Worm (Caenorhabditis elegans) whole organism, L2 larva: ENCODE data around the gene H06H21.8.

Experiments
- C34F6.9 ChIP-seq: fragments of 150-350 bp; optimal IDR thresholded peaks from 2 replicates; lab custom pipeline; 2014; ENCODE audit warnings: missing biosample characterization, missing genetic modification characterization
- F13H6.1 ChIP-seq: sonication (generic microtip); optimal IDR thresholded peaks from 2 replicates; lab custom pipeline; 2016; ENCODE audit warnings: missing genetic modification characterization, missing compliant biosample characterization
- R02D3.7 ChIP-seq: fragments of 150-350 bp; optimal IDR thresholded peaks from 2 replicates; lab custom pipeline; 2014; ENCODE audit warnings: missing biosample characterization, missing genetic modification characterization
- Y55F3AM.14 ChIP-seq: fragments of 200-800 bp; sonication (Bioruptor generic); optimal IDR thresholded peaks from 2 replicates; lab custom pipeline; 2018; ENCODE audit warnings: mild to moderate bottlenecking, missing genetic modification characterization, missing compliant biosample characterization
- ZK546.5 ChIP-seq: sonication (generic microtip); optimal IDR thresholded peaks from 2 replicates; lab custom pipeline; 2017; ENCODE audit warnings: missing biosample characterization, missing genetic modification characterization
- aly-2 ChIP-seq: fragments of 150-350 bp; optimal IDR thresholded peaks from 2 replicates; lab custom pipeline; 2014; ENCODE audit warnings: missing biosample characterization, missing genetic modification characterization
- ama-1 ChIP-seq: fragments of 150-350 bp; optimal IDR thresholded peaks from 2 replicates; lab custom pipeline; 2018; ENCODE audit warnings: inconsistent platforms
- blmp-1 ChIP-seq: sonication (generic microtip); optimal IDR thresholded peaks from 2 replicates; lab custom pipeline; 2017; ENCODE audit warnings: missing genetic modification characterization, mild to moderate bottlenecking, missing compliant biosample characterization, antibody characterized with exemption, moderate library complexity; ENCODE audit not compliant: insufficient read depth
- ceh-16 ChIP-seq: fragments of 150-350 bp; optimal IDR thresholded peaks from 2 replicates; lab custom pipeline; 2014; ENCODE audit warnings: missing biosample characterization, missing genetic modification characterization
- ceh-82 ChIP-seq: fragments of 150-350 bp; optimal IDR thresholded peaks from 2 replicates; lab custom pipeline; 2014; ENCODE audit warnings: missing biosample characterization, missing genetic modification characterization
- crh-2 ChIP-seq: sonication (generic microtip); optimal IDR thresholded peaks from 2 replicates; lab custom pipeline; 2017; ENCODE audit warnings: missing biosample characterization, missing genetic modification characterization
- egl-27 ChIP-seq: sonication (generic microtip); optimal IDR thresholded peaks from 3 replicates; lab custom pipeline; 2017; ENCODE audit warnings: missing biosample characterization, missing genetic modification reagents, missing genetic modification characterization
- elt-1 ChIP-seq: fragments of 150-350 bp; optimal IDR thresholded peaks from 2 replicates; lab custom pipeline; 2014; ENCODE audit warnings: missing biosample characterization, missing genetic modification characterization
- fos-1 ChIP-seq: fragments of 150-350 bp; optimal IDR thresholded peaks from 2 replicates; lab custom pipeline; 2014; ENCODE audit warnings: missing biosample characterization, missing genetic modification characterization
- gmeb-1 ChIP-seq: fragments of 150-350 bp; optimal IDR thresholded peaks from 2 replicates; lab custom pipeline; 2014; ENCODE audit warnings: missing biosample characterization, missing genetic modification characterization
- lin-11 ChIP-seq: fragments of 150-350 bp; sonication (generic microtip); optimal IDR thresholded peaks from 2 replicates; lab custom pipeline; 2014; ENCODE audit warnings: missing biosample characterization, missing genetic modification characterization, inconsistent platforms, mixed read lengths
- lin-13 ChIP-seq: fragments of 150-350 bp; optimal IDR thresholded peaks from 2 replicates; lab custom pipeline; 2014; ENCODE audit warnings: missing biosample characterization, missing genetic modification reagents, missing genetic modification characterization
- lin-39 ChIP-seq: fragments of 150-350 bp; optimal IDR thresholded peaks from 2 replicates; lab custom pipeline; 2014; ENCODE audit warnings: missing biosample characterization, missing genetic modification reagents, missing genetic modification characterization
- lsy-2 ChIP-seq, 2 experiments: fragments of 150-350 bp in 1 of 2; sonication (generic microtip) in 1 of 2; optimal IDR thresholded peaks; 2 replicates each; lab custom pipeline; 2014 to 2017; ENCODE audit warnings: missing biosample characterization in 2 of 2, missing genetic modification characterization in 2 of 2
- mab-5 ChIP-seq: fragments of 150-350 bp; optimal IDR thresholded peaks from 2 replicates; lab custom pipeline; 2014; ENCODE audit warnings: missing biosample characterization, missing genetic modification characterization
- mdl-1 ChIP-seq, 2 experiments: fragments of 150-350 bp in 1 of 2; sonication (generic microtip) in 1 of 2; optimal IDR thresholded peaks; 2 replicates each; lab custom pipeline; 2017; ENCODE audit warnings: missing biosample characterization in 2 of 2, missing genetic modification characterization in 2 of 2
- nhr-10 ChIP-seq: sonication (generic microtip); optimal IDR thresholded peaks from 2 replicates; lab custom pipeline; 2017; ENCODE audit warnings: missing biosample characterization, missing genetic modification characterization
- nhr-11 ChIP-seq: fragments of 150-350 bp; optimal IDR thresholded peaks from 2 replicates; lab custom pipeline; 2014; ENCODE audit warnings: missing biosample characterization, missing genetic modification characterization
- nhr-12 ChIP-seq: fragments of 150-350 bp; optimal IDR thresholded peaks from 2 replicates; lab custom pipeline; 2014; ENCODE audit warnings: missing biosample characterization, missing genetic modification characterization
- nhr-129 ChIP-seq: fragments of 150-350 bp; optimal IDR thresholded peaks from 2 replicates; lab custom pipeline; 2014; ENCODE audit warnings: missing biosample characterization, missing genetic modification characterization
- nhr-21 ChIP-seq: fragments of 150-350 bp; optimal IDR thresholded peaks from 2 replicates; lab custom pipeline; 2014; ENCODE audit warnings: missing biosample characterization, missing genetic modification characterization
- nhr-237 ChIP-seq: fragments of 150-350 bp; optimal IDR thresholded peaks from 2 replicates; lab custom pipeline; 2014; ENCODE audit warnings: missing biosample characterization, missing genetic modification characterization
- nhr-25 ChIP-seq: fragments of 150-350 bp; sonication (generic microtip); optimal IDR thresholded peaks from 3 replicates; lab custom pipeline; 2014; ENCODE audit warnings: missing biosample characterization, missing genetic modification characterization
- nhr-6 ChIP-seq: fragments of 150-350 bp; optimal IDR thresholded peaks from 2 replicates; lab custom pipeline; 2014; ENCODE audit warnings: missing biosample characterization, missing genetic modification characterization
- nhr-77 ChIP-seq: fragments of 150-350 bp; optimal IDR thresholded peaks from 2 replicates; lab custom pipeline; 2014; ENCODE audit warnings: missing biosample characterization, missing genetic modification characterization
- peb-1 ChIP-seq: fragments of 150-350 bp; optimal IDR thresholded peaks from 2 replicates; lab custom pipeline; 2014; ENCODE audit warnings: missing biosample characterization, missing genetic modification characterization
- skn-1 ChIP-seq: sonication (generic microtip); optimal IDR thresholded peaks from 2 replicates; lab custom pipeline; 2017; ENCODE audit warnings: missing biosample characterization, missing genetic modification characterization
- unc-39 ChIP-seq: fragments of 150-350 bp; optimal IDR thresholded peaks from 2 replicates; lab custom pipeline; 2014; ENCODE audit warnings: missing biosample characterization, missing genetic modification characterization
- unc-55 ChIP-seq: fragments of 150-350 bp; sonication (generic microtip); optimal IDR thresholded peaks from 3 replicates; lab custom pipeline; 2014; ENCODE audit warnings: missing biosample characterization, missing genetic modification reagents, missing genetic modification characterization
- unc-62 ChIP-seq: fragments of 150-350 bp; optimal IDR thresholded peaks from 2 replicates; lab custom pipeline; 2014; ENCODE audit warnings: missing biosample characterization, missing genetic modification reagents, missing genetic modification characterization
- zag-1 ChIP-seq: fragments of 150-350 bp; optimal IDR thresholded peaks from 2 replicates; lab custom pipeline; 2014; ENCODE audit warnings: missing biosample characterization, missing genetic modification characterization
- ztf-1 ChIP-seq: fragments of 200-800 bp; sonication (Bioruptor generic); conservative IDR thresholded peaks from 2 replicates; pipeline ENCODE4 v1.3.6; 2022; ENCODE audit warnings: missing genetic modification characterization, missing compliant biosample characterization
- ztf-11 ChIP-seq: sonication (generic microtip); optimal IDR thresholded peaks from 2 replicates; lab custom pipeline; 2017; ENCODE audit warnings: missing biosample characterization, missing genetic modification characterization
- ztf-4 ChIP-seq: fragments of 150-350 bp; optimal IDR thresholded peaks from 2 replicates; lab custom pipeline; 2014; ENCODE audit warnings: missing biosample characterization, missing genetic modification characterization

The H06H21.8 gene

DNA sequence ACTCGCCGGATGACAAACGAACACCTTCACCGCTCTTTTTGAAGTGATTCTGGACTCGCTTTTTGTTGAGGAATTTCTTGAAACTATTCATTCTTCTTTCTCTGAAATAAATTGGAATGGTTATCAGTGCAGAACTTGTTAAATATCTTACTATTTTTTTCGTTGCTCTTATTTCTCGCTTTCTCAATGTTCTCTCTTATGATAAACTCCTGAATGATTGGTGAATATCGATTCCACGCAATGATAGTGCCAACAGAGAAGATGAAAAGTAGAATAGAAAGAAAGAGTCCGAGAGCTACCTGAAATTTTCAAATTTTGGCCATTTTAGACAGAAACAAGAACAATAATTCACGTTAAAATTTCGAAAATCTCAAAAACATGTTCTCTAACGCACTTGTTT, 11.5 kb downstream of the H06H21.8 start, which contains the start of gene ubxn-6:
TSS of gene ubxn-6 (minus strand) at position 101 of the 400 bp plus-strand sequence.
- TF ChIP-seq R02D3.7 (tag; lab: Kevin White, UChicago) (no peak), lsy-2 (tag; optimal IDR thresholded peaks at IDR 0.05; lab: Kevin White, UChicago) (no peak), nhr-6 (no peak), nhr-237 (no peak), egl-27 (no peak), nhr-10 (tag; lab: Kevin White, UChicago) (no peak), nhr-11 (tag; lab: Kevin White, UChicago) (no peak), gmeb-1 (tag; lab: Kevin White, UChicago) (no peak), ceh-16 (tag; lab: Kevin White, UChicago) (no peak), F13H6.1 (tag; lab: Kevin White, UChicago) (no peak), fos-1 (tag; lab: Kevin White, UChicago) (no peak), nhr-21 (tag; lab: Kevin White, UChicago) (no peak), blmp-1 (tag; lab: Kevin White, UChicago) (no peak), C34F6.9 (no peak), ZK546.5 (tag; lab: Kevin White, UChicago) (no peak)

DNA sequence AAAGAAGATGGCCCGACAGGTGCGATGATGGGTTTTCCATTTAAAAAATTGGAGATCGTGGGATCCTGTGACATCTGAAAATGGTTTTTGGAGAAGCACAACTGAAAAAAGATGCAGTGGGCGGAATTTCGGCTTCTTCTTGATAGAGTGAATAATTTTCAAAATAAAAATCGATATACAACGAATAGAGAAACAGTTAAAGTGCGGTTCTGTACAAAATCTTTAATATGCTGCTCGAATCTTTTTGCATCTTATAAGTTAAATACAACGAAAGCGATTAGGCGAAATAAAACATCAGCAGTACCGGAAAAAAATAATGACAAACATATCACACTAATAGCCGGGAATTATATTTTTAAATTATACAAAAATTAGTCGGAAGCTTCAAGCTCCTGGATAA, 13.7 kb downstream of the H06H21.8 start, which contains the start of gene H06H21.11:
TSS of gene H06H21.11 (minus strand) at position 101 of the 400 bp plus-strand sequence.
- TF ChIP-seq ztf-11 (no peak), ceh-82 (tag; lab: Kevin White, UChicago) (no peak), ceh-16 (tag; lab: Kevin White, UChicago) (no peak), Y55F3AM.14 (GFP tag; lab: Kevin White, UChicago) (no peak), R02D3.7 (tag; lab: Kevin White, UChicago) (no peak), elt-1 (tag; lab: Kevin White, UChicago) (no peak), nhr-21 (tag; lab: Kevin White, UChicago) (no peak), mdl-1 (tag; optimal IDR thresholded peaks at IDR 0.05; lab: Kevin White, UChicago) (no peak), F13H6.1 (tag; lab: Kevin White, UChicago) (no peak), ztf-1 (GFP tag; lab: Robert Waterston, UW) (no peak), lin-13 (GFP tag; lab: Kevin White, UChicago) (no peak)

DNA sequence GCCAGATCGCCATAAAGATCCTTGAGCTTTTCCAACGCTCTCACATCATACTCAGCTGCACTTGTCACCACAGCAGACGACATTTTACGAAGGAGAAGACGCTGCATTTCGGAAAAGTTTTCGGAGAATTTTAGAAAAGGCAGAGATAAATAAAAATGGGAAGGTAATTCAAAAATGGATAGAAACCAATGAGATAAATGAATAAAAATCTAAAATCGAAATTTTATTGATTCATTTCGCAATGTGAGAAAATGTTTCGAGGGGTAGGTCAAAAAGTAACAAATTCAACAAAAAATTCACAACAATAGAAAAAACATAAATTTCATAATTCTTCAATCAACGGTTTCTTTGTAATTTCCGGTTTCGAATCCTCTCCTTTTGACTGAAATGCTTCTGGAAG, 14.4 kb downstream of the H06H21.8 start, which contains the start of gene dpf-5:
TSS of gene dpf-5 (minus strand) at position 101 of the 400 bp plus-strand sequence.
- TF ChIP-seq fos-1 (tag; lab: Kevin White, UChicago) (no peak), nhr-77 (tag; lab: Kevin White, UChicago) (no peak), zag-1 (tag; lab: Kevin White, UChicago) (no peak), gmeb-1 (tag; lab: Kevin White, UChicago) (no peak), unc-62 (no peak), ceh-82 (tag; lab: Kevin White, UChicago) (no peak), crh-2 (tag; lab: Kevin White, UChicago) (no peak), lin-39 (no peak), elt-1 (tag; lab: Kevin White, UChicago) (no peak), unc-39 (no peak), ztf-11 (no peak), egl-27 (no peak), nhr-21 (tag; lab: Kevin White, UChicago) (no peak), peb-1 (no peak), nhr-237 (no peak), skn-1 (tag; lab: Kevin White, UChicago) (no peak), nhr-12 (no peak), lin-11 (tag; lab: Kevin White, UChicago) (no peak), nhr-10 (tag; lab: Kevin White, UChicago) (no peak)

DNA sequence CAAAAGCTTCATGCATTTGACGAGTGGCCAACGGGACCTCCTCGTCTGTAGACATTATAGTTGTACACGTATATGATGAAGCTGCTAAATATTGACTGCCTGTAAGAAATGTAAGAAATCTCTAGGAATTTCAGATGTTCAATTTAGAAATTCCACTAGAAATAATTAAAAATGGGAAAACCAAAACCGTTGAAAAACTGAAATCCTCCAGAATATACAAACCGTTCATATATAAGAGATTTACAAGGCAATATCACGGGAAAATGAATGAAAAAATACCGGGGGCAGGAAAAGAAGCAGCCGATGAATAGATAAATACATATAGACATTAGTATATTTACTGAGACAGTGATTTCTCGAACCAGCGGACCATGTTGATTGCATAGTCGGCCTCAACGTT, 18.4 kb downstream of the H06H21.8 start, which contains the start of gene dpf-7:
TSS of gene dpf-7 (minus strand) at position 101 of the 400 bp plus-strand sequence.
- no peak for TF ChIP-seq nhr-77 (tag; lab: Kevin White, UChicago)
- no peak for TF ChIP-seq nhr-237
- no peak for TF ChIP-seq lin-39
- TF ChIP-seq unc-55 (GFP tag; lab: Kevin White, UChicago) = no peak
- TF ChIP-seq blmp-1 (tag; lab: Kevin White, UChicago) = no peak
- TF ChIP-seq peb-1 = no peak
- no peak for TF ChIP-seq nhr-21 (tag; lab: Kevin White, UChicago)
- no peak for TF ChIP-seq mab-5 (tag; lab: Kevin White, UChicago)
- TF ChIP-seq nhr-25 (tag; lab: Kevin White, UChicago) = no peak
- no peak for TF ChIP-seq mdl-1 (tag; optimal IDR thresholded peaks at IDR 0.05; lab: Kevin White, UChicago)
- TF ChIP-seq ama-1 (lab: Kevin White, UChicago) = no peak
- no peak for TF ChIP-seq egl-27
- no peak for TF ChIP-seq zag-1 (tag; lab: Kevin White, UChicago)
- TF ChIP-seq ztf-4 (tag; lab: Kevin White, UChicago) = no peak
- no peak for TF ChIP-seq gmeb-1 (tag; lab: Kevin White, UChicago)
- no peak for TF ChIP-seq aly-2
- no peak for TF ChIP-seq nhr-129 (tag; lab: Kevin White, UChicago)
- TF ChIP-seq, all 48 proteins: peak for 0
